Fruit fly (Drosophila melanogaster) whole organism, embryonic: ENCODE data around the gene CG33090.

Experiments
- ATbp ChIP-seq: fragments of 200-800 bp; sonication (Bioruptor generic); optimal IDR thresholded peaks from 2 replicates; lab custom pipeline; 2017; ENCODE audit warnings: missing biosample characterization, mild to moderate bottlenecking, missing genetic modification characterization, missing genetic modification reagents
- Antp ChIP-seq: fragments of 200-800 bp; sonication (Bioruptor generic); optimal IDR thresholded peaks from 3 replicates; lab custom pipeline; 2016; ENCODE audit warnings: missing biosample characterization, missing genetic modification characterization
- CG11085 ChIP-seq: fragments of 200-800 bp; sonication (Bioruptor generic); IDR thresholded peaks from 2 replicates; pipeline ENCODE4 v1.3.6; 2022; ENCODE audit warnings: missing biosample characterization, missing genetic modification characterization
- CG12744 ChIP-seq: fragments of 200-800 bp; sonication (Bioruptor generic); optimal IDR thresholded peaks from 2 replicates; lab custom pipeline; 2016; ENCODE audit warnings: missing biosample characterization, missing genetic modification characterization
- CG14667 ChIP-seq: fragments of 200-800 bp; sonication (Bioruptor generic); IDR thresholded peaks from 2 replicates; pipeline ENCODE4 v1.3.6; 2022; ENCODE audit warnings: missing biosample characterization, missing genetic modification characterization
- CG14965 ChIP-seq: fragments of 200-800 bp; sonication (Bioruptor generic); optimal IDR thresholded peaks from 2 replicates; lab custom pipeline; 2016; ENCODE audit warnings: missing biosample characterization, missing genetic modification characterization, borderline replicate concordance
- CG15601 ChIP-seq: fragments of 200-800 bp; sonication (Bioruptor generic); optimal IDR thresholded peaks from 3 replicates; lab custom pipeline; 2019; ENCODE audit warnings: missing biosample characterization, mild to moderate bottlenecking, missing genetic modification characterization, moderate library complexity
- CG15696 ChIP-seq: fragments of 200-800 bp; sonication (Bioruptor generic); optimal IDR thresholded peaks from 2 replicates; lab custom pipeline; 2019; ENCODE audit warnings: missing biosample characterization, mild to moderate bottlenecking, missing genetic modification characterization, moderate library complexity
- CG1647 ChIP-seq: fragments of 200-800 bp; sonication (Bioruptor generic); optimal IDR thresholded peaks from 3 replicates; lab custom pipeline; 2016; ENCODE audit warnings: missing biosample characterization, missing genetic modification characterization
- CG16863 ChIP-seq: fragments of 200-800 bp; sonication (Bioruptor generic); optimal IDR thresholded peaks from 3 replicates; lab custom pipeline; 2016; ENCODE audit warnings: missing biosample characterization, missing genetic modification characterization
- CG18619 ChIP-seq: fragments of 200-800 bp; sonication (Bioruptor generic); optimal IDR thresholded peaks from 3 replicates; lab custom pipeline; 2017; ENCODE audit warnings: missing biosample characterization, mild to moderate bottlenecking, missing genetic modification characterization
- CG30020 ChIP-seq: fragments of 200-800 bp; optimal IDR thresholded peaks from 2 replicates; lab custom pipeline; 2019; ENCODE audit warnings: missing biosample characterization, mild to moderate bottlenecking, missing genetic modification characterization, moderate library complexity
- CG3065 ChIP-seq: fragments of 200-800 bp; sonication (Bioruptor generic); optimal IDR thresholded peaks from 2 replicates; lab custom pipeline; 2016; ENCODE audit warnings: missing biosample characterization, missing genetic modification characterization
- CG32767 ChIP-seq: fragments of 200-800 bp; sonication (Bioruptor generic); IDR thresholded peaks from 2 replicates; pipeline ENCODE4 v1.3.6; 2022; ENCODE audit warnings: missing biosample characterization, missing genetic modification characterization
- CG3281 ChIP-seq: fragments of 200-800 bp; sonication (Bioruptor generic); optimal IDR thresholded peaks from 3 replicates; lab custom pipeline; 2017; ENCODE audit warnings: missing biosample characterization, mild to moderate bottlenecking, missing genetic modification characterization
- CG33213 ChIP-seq: fragments of 200-800 bp; sonication (Bioruptor generic); optimal IDR thresholded peaks from 3 replicates; lab custom pipeline; 2016; ENCODE audit warnings: missing biosample characterization, missing genetic modification characterization
- CG6683 ChIP-seq: fragments of 200-800 bp; sonication (Bioruptor generic); optimal IDR thresholded peaks from 2 replicates; lab custom pipeline; 2017; ENCODE audit warnings: missing biosample characterization, mild to moderate bottlenecking, missing genetic modification characterization, missing genetic modification reagents
- CG7963 ChIP-seq: fragments of 200-800 bp; sonication (Bioruptor generic); IDR thresholded peaks from 3 replicates; pipeline ENCODE4 v1.3.6; 2022; ENCODE audit warnings: missing biosample characterization, missing genetic modification characterization; ENCODE audit not compliant: partially characterized antibody
- CG8478 ChIP-seq: fragments of >200 bp; optimal IDR thresholded peaks from 2 replicates; lab custom pipeline; 2018
- CTCF ChIP-seq: fragments of 200-800 bp; sonication (Bioruptor generic); optimal IDR thresholded peaks from 2 replicates; lab custom pipeline; 2017; ENCODE audit warnings: missing biosample characterization, mild to moderate bottlenecking, missing genetic modification characterization, moderate library complexity
- CrebB ChIP-seq: fragments of 200-800 bp; sonication (Bioruptor generic); optimal IDR thresholded peaks from 3 replicates; lab custom pipeline; 2018; ENCODE audit warnings: missing biosample characterization, mild to moderate bottlenecking, missing genetic modification characterization
- Dbx ChIP-seq: fragments of 200-800 bp; sonication (Bioruptor generic); IDR thresholded peaks from 3 replicates; pipeline ENCODE4 v1.3.6; 2022; ENCODE audit warnings: missing biosample characterization, missing genetic modification characterization
- Dfd ChIP-seq, 2 experiments: fragments of >200 bp; optimal IDR thresholded peaks; 2 replicates each; lab custom pipeline; 2017; ENCODE audit warnings: missing biosample characterization in 2 of 2, missing genetic modification characterization in 2 of 2
- E2f2 ChIP-seq: fragments of 200-800 bp; sonication (Bioruptor generic); IDR thresholded peaks from 2 replicates; pipeline ENCODE4 v1.3.6; 2022; ENCODE audit warnings: missing biosample characterization, missing genetic modification characterization
- Ets97D ChIP-seq: fragments of 200-800 bp; sonication (Bioruptor generic); optimal IDR thresholded peaks from 3 replicates; lab custom pipeline; 2016; ENCODE audit warnings: missing biosample characterization, missing genetic modification characterization
- Fer3 ChIP-seq: fragments of 200-800 bp; sonication (Bioruptor generic); optimal IDR thresholded peaks from 2 replicates; lab custom pipeline; 2018; ENCODE audit warnings: missing biosample characterization, mild to moderate bottlenecking, missing genetic modification characterization, moderate library complexity
- H15 ChIP-seq: fragments of 200-800 bp; sonication (Bioruptor generic); IDR thresholded peaks from 3 replicates; pipeline ENCODE4 v1.3.6; 2022; ENCODE audit warnings: missing biosample characterization, missing genetic modification characterization
- HLH54F ChIP-seq: fragments of 200-800 bp; sonication (Bioruptor generic); optimal IDR thresholded peaks from 3 replicates; lab custom pipeline; 2016; ENCODE audit warnings: missing biosample characterization, missing genetic modification characterization
- HmgD ChIP-seq: fragments of 200-800 bp; sonication (Bioruptor generic); optimal IDR thresholded peaks from 3 replicates; lab custom pipeline; 2016; ENCODE audit warnings: missing biosample characterization, missing genetic modification characterization
- MTF-1 ChIP-seq: fragments of 200-800 bp; sonication (Bioruptor generic); optimal IDR thresholded peaks from 2 replicates; lab custom pipeline; 2018; ENCODE audit warnings: missing biosample characterization, mild to moderate bottlenecking, missing genetic modification characterization, borderline replicate concordance
- Oaz ChIP-seq: fragments of 200-800 bp; sonication (Bioruptor generic); IDR thresholded peaks from 2 replicates; pipeline ENCODE4 v1.3.6; 2022; ENCODE audit warnings: missing biosample characterization, missing genetic modification characterization
- Optix ChIP-seq: fragments of 200-800 bp; sonication (Bioruptor generic); IDR thresholded peaks from 3 replicates; pipeline ENCODE4 v1.3.6; 2022; ENCODE audit warnings: missing biosample characterization, missing genetic modification characterization
- Sry-β ChIP-seq: fragments of 200-800 bp; sonication (Bioruptor generic); optimal IDR thresholded peaks from 2 replicates; lab custom pipeline; 2018; ENCODE audit warnings: missing biosample characterization, mild to moderate bottlenecking, missing genetic modification characterization, moderate library complexity
- abd-A ChIP-seq: fragments of 200-800 bp; sonication (Bioruptor generic); optimal IDR thresholded peaks from 3 replicates; lab custom pipeline; 2019; ENCODE audit warnings: missing biosample characterization, mild to moderate bottlenecking, missing genetic modification characterization, moderate library complexity
- bab2 ChIP-seq: fragments of 200-800 bp; sonication (Bioruptor generic); optimal IDR thresholded peaks from 2 replicates; lab custom pipeline; 2016; ENCODE audit warnings: missing biosample characterization, missing genetic modification characterization
- chinmo ChIP-seq: fragments of 200-800 bp; sonication (Bioruptor generic); IDR thresholded peaks from 4 replicates; pipeline ENCODE4 v1.3.6; 2022; ENCODE audit warnings: missing biosample characterization, missing genetic modification characterization; ENCODE audit not compliant: partially characterized antibody
- cwo ChIP-seq: fragments of 200-800 bp; sonication (Bioruptor generic); optimal IDR thresholded peaks from 3 replicates; lab custom pipeline; 2017; ENCODE audit warnings: missing biosample characterization, missing genetic modification characterization, mild to moderate bottlenecking, moderate library complexity, missing genetic modification reagents
- dan ChIP-seq: fragments of 200-800 bp; sonication (Bioruptor generic); IDR thresholded peaks from 2 replicates; pipeline ENCODE4 v1.3.6; 2022; ENCODE audit warnings: missing biosample characterization, missing genetic modification characterization
- eyg ChIP-seq: fragments of 200-800 bp; sonication (Bioruptor generic); optimal IDR thresholded peaks from 3 replicates; lab custom pipeline; 2016; ENCODE audit warnings: missing biosample characterization, missing genetic modification characterization
- ftz-f1 ChIP-seq: fragments of 200-800 bp; sonication (Bioruptor generic); optimal IDR thresholded peaks from 2 replicates; lab custom pipeline; 2016; ENCODE audit warnings: missing biosample characterization, missing genetic modification characterization
- gcm ChIP-seq: fragments of 200-800 bp; sonication (Bioruptor generic); optimal IDR thresholded peaks from 2 replicates; lab custom pipeline; 2019; ENCODE audit warnings: missing biosample characterization, mild to moderate bottlenecking, missing genetic modification characterization, moderate library complexity
- gro ChIP-seq: fragments of 200-800 bp; sonication (Bioruptor generic); optimal IDR thresholded peaks from 2 replicates; lab custom pipeline; 2016; ENCODE audit warnings: missing biosample characterization, missing genetic modification characterization
- jumu ChIP-seq: fragments of 200-800 bp; sonication (Bioruptor generic); optimal IDR thresholded peaks from 3 replicates; lab custom pipeline; 2016; ENCODE audit warnings: missing biosample characterization, missing genetic modification characterization
- odd ChIP-seq: fragments of 200-800 bp; sonication (Bioruptor generic); optimal IDR thresholded peaks from 2 replicates; lab custom pipeline; 2017; ENCODE audit warnings: missing biosample characterization, mild to moderate bottlenecking, missing genetic modification characterization
- sc ChIP-seq, 3 experiments: fragments of >200 bp in 2 of 3; fragments of 200-800 bp in 1 of 3; sonication (Bioruptor generic) in 1 of 3; optimal IDR thresholded peaks; 2 replicates in 2 of 3; 3 replicates in 1 of 3; lab custom pipeline; 2017; ENCODE audit warnings: mild to moderate bottlenecking in 1 of 3, missing biosample characterization in 1 of 3, missing genetic modification characterization in 1 of 3, missing genetic modification reagents in 1 of 3
- schlank ChIP-seq: fragments of 200-800 bp; sonication (Bioruptor generic); optimal IDR thresholded peaks from 2 replicates; lab custom pipeline; 2018; ENCODE audit warnings: missing biosample characterization, mild to moderate bottlenecking, missing genetic modification characterization
- sd ChIP-seq: fragments of 200-800 bp; sonication (Bioruptor generic); optimal IDR thresholded peaks from 3 replicates; lab custom pipeline; 2018; ENCODE audit warnings: missing biosample characterization, mild to moderate bottlenecking, missing genetic modification characterization, moderate library complexity
- sisA ChIP-seq: fragments of 200-800 bp; sonication (Bioruptor generic); IDR thresholded peaks from 2 replicates; pipeline ENCODE4 v1.3.6; 2022; ENCODE audit warnings: missing biosample characterization, missing genetic modification characterization
- slou ChIP-seq: fragments of 200-800 bp; sonication (Bioruptor generic); optimal IDR thresholded peaks from 3 replicates; lab custom pipeline; 2016; ENCODE audit warnings: missing biosample characterization, missing genetic modification characterization
- slp2 ChIP-seq: fragments of 200-800 bp; sonication (Bioruptor generic); optimal IDR thresholded peaks from 2 replicates; lab custom pipeline; 2016; ENCODE audit warnings: missing biosample characterization, missing genetic modification characterization
- sob ChIP-seq: fragments of 200-800 bp; sonication (Bioruptor generic); IDR thresholded peaks from 2 replicates; pipeline ENCODE4 v1.3.6; 2022; ENCODE audit warnings: missing biosample characterization, missing genetic modification characterization
- unpg ChIP-seq: fragments of 200-800 bp; sonication (Bioruptor generic); optimal IDR thresholded peaks from 3 replicates; lab custom pipeline; 2018; ENCODE audit warnings: missing biosample characterization, mild to moderate bottlenecking, missing genetic modification characterization, moderate library complexity

CG33090 gene

DNA sequence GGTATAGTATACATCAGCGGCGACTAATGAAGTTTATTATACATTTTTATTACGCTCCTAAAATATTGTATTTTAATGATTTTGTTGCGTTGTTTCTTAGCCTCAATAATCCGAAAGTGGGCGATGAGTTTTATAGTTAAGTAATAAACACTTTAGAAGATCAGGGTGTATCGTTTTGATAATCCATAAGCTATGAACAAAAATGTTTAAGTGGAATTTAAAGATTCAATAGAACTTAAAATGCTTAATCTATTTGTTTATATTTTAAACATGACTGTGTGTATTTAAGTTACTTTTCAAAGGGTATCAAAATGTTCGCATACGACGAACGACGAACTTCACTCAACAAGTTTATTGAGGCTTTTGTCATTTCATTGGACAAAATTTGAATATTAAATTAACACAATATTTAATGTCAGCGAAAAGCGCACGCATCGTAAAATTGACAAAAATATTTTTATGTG, 38.3 kb downstream of the CG33090 start (continued):
- TF ChIP-seq CG3281 (GFP tag; lab: Kevin White, UChicago) (peak; percentile 20), CG15696 (tag; lab: Kevin White, UChicago) (no peak), CG16863 (GFP tag; lab: Kevin White, UChicago) (peak; percentile 6), CG6683 (GFP tag; lab: Kevin White, UChicago) (no peak), Dfd (GFP tag; optimal IDR thresholded peaks at IDR 0.05; lab: Kevin White, UChicago) (no peak), gro (GFP tag; lab: Kevin White, UChicago) (no peak), H15 (GFP tag; lab: Robert Waterston, UW) (0 out of 3 replicates have a peak, but pooled peaks have one; percentile 41), unpg (GFP tag; lab: Kevin White, UChicago) (peak; percentile 88), CG14965 (GFP tag; lab: Kevin White, UChicago) (no peak), schlank (tag; lab: Kevin White, UChicago) (no peak), CG32767 (GFP tag; lab: Robert Waterston, UW) (peak; percentile 72), CG30020 (tag; lab: Kevin White, UChicago) (no peak), gcm (GFP tag; lab: Kevin White, UChicago) (peak; percentile 74), CG18619 (GFP tag; lab: Kevin White, UChicago) (peak; percentile 31), bab2 (GFP tag; lab: Kevin White, UChicago) (peak; percentile 74), chinmo (no peak), Sry-β (no peak), sc (optimal IDR thresholded peaks at IDR 0.05; lab: Kevin White, UChicago) (no peak), sc (GFP tag; optimal IDR thresholded peaks at IDR 0.05; lab: Kevin White, UChicago) (no peak), Dbx (GFP tag; lab: Robert Waterston, UW) (peak; percentile 79), ATbp (GFP tag; lab: Kevin White, UChicago) (peak; percentile 66), CG14667 (GFP tag; lab: Robert Waterston, UW) (no peak), sd (tag; lab: Kevin White, UChicago) (peak; percentile 56), dan (GFP tag; lab: Robert Waterston, UW) (no peak), CG12744 (GFP tag; lab: Kevin White, UChicago) (peak; percentile 42), CG8478 (lab: Kevin White, UChicago) (no peak), MTF-1 (no peak), ftz-f1 (no peak), Optix (GFP tag; lab: Robert Waterston, UW) (no peak), CG7963 (GFP tag; lab: Robert Waterston, UW) (no peak), slou (GFP tag; lab: Kevin White, UChicago) (no peak), CG1647 (GFP tag; lab: Kevin White, UChicago) (no peak), jumu (peak; percentile 14), abd-A (tag; lab: Kevin White, UChicago) (peak; percentile 93), Ets97D (GFP tag; lab: Kevin White, UChicago) (peak; percentile 8), CG15601 (tag; lab: Kevin White, UChicago) (no peak), Oaz (peak; percentile 71), CG33213 (GFP tag; lab: Kevin White, UChicago) (no peak), sisA (peak; percentile 67), sob (GFP tag; lab: Robert Waterston, UW) (peak; percentile 89), CG11085 (GFP tag; lab: Robert Waterston, UW) (no peak), eyg (GFP tag; lab: Kevin White, UChicago) (no peak), Fer3 (tag; lab: Kevin White, UChicago) (peak; percentile 43), E2f2 (GFP tag; lab: Robert Waterston, UW) (peak; percentile 67), cwo (GFP tag; lab: Kevin White, UChicago) (peak; percentile 24), CTCF (no peak), odd (peak; percentile 34), CG3065 (GFP tag; lab: Kevin White, UChicago) (no peak), Antp (GFP tag; lab: Kevin White, UChicago) (peak; percentile 55), HmgD (GFP tag; lab: Kevin White, UChicago) (no peak), CrebB (tag; lab: Kevin White, UChicago) (peak; percentile 79), HLH54F (GFP tag; lab: Kevin White, UChicago) (peak; percentile 47), slp2 (peak; percentile 26)
